Worm (Caenorhabditis elegans): ENCODE results near the gene F52D10.4.
A peak's percentile ranks its signal among the peaks of the same experiment; 100 is the strongest.

The F52D10.4 gene

ce11 chrX:11645517-11645916 is 28.2 kb downstream of the F52D10.4 start (continued):
- TF ChIP-seq gei-8 (GFP tag; optimal IDR thresholded peaks at IDR 0.05) (no peak), lir-3 (tag; optimal IDR thresholded peaks at IDR 0.05) (peak; percentile 56), dve-1 (tag; optimal IDR thresholded peaks at IDR 0.05; ENCODE audit: insufficient read depth) (peak; percentile 31), nhr-102 (tag; optimal IDR thresholded peaks at IDR 0.05) (peak; percentile 54)

- TF ChIP-seq lin-39 (tag; optimal IDR thresholded peaks at IDR 0.05) (no peak), ctbp-1 (GFP tag; IDR thresholded peaks at IDR 0.05) (no peak), dpl-1 (GFP tag; optimal IDR thresholded peaks at IDR 0.05) (no peak), aha-1 (tag) (peak; percentile 67)
Observed at ce11 chrX:11647165-11647564, 29.9 kb downstream of the F52D10.4 start, which contains the start of gene T04F8.8. TSS of gene T04F8.8 (plus strand) at chrX:11647465.

ce11 chrX:11650751-11651150 is 33.5 kb downstream of the F52D10.4 start, which contains the start of gene cutl-11:
TSS of gene cutl-11 (minus strand) at chrX:11650851.
- TF ChIP-seq ceh-28 (tag; optimal IDR thresholded peaks at IDR 0.05) = no peak
- no peak for TF ChIP-seq mxl-2 (GFP tag; conservative IDR thresholded peaks at IDR 0.05)
- TF ChIP-seq attf-4 (tag; optimal IDR thresholded peaks at IDR 0.05) = no peak
- no peak for TF ChIP-seq zip-11 (GFP tag; IDR thresholded peaks at IDR 0.05)
- TF ChIP-seq mep-1 (tag; optimal IDR thresholded peaks at IDR 0.05) = no peak
- TF ChIP-seq mes-2 (tag; optimal IDR thresholded peaks at IDR 0.05; ENCODE audit: poor library complexity, severe bottlenecking) = no peak
- no peak for TF ChIP-seq aly-2 (tag; optimal IDR thresholded peaks at IDR 0.05)
- no peak for TF ChIP-seq unc-39 (tag; optimal IDR thresholded peaks at IDR 0.05)

ce11 chrX:11656519-11657006 is 39.3 kb downstream of the F52D10.4 start, which contains the start of gene T04F8.2:
TSS of gene T04F8.2 (minus strand) at chrX:11656569.
- no peak for TF ChIP-seq ceh-44 (GFP tag; IDR thresholded peaks at IDR 0.05)
- TF ChIP-seq Y48G9A.11 (GFP tag; IDR thresholded peaks at IDR 0.05) = no peak
- TF ChIP-seq R02D3.7 (tag; optimal IDR thresholded peaks at IDR 0.05) = no peak
- TF ChIP-seq ama-1 (optimal IDR thresholded peaks at IDR 0.05) = no peak
- no peak for TF ChIP-seq daf-12 (tag; optimal IDR thresholded peaks at IDR 0.05)
- TF ChIP-seq ztf-11 (tag; optimal IDR thresholded peaks at IDR 0.05) = no peak
- TF ChIP-seq madf-9 (GFP tag; conservative IDR thresholded peaks at IDR 0.05) = no peak
- peak; percentile 22 to 34 for TF ChIP-seq mdl-1 (tag; optimal IDR thresholded peaks at IDR 0.05)
- no peak for TF ChIP-seq ceh-62 (tag; optimal IDR thresholded peaks at IDR 0.05)
- no peak for TF ChIP-seq F26F4.8 (GFP tag; conservative IDR thresholded peaks at IDR 0.05)
- no peak for TF ChIP-seq arid-1 (GFP tag; conservative IDR thresholded peaks at IDR 0.05)
- no peak for TF ChIP-seq ZK546.5 (tag; optimal IDR thresholded peaks at IDR 0.05)
- TF ChIP-seq Y105C5A.15 (GFP tag; IDR thresholded peaks at IDR 0.05) = no peak
- peak; percentile 48 for TF ChIP-seq T20F7.1 (GFP tag; optimal IDR thresholded peaks at IDR 0.05)
- no peak for TF ChIP-seq nhr-111 (GFP tag; optimal IDR thresholded peaks at IDR 0.05)
- TF ChIP-seq F44E2.7 (GFP tag; IDR thresholded peaks at IDR 0.05) = no peak
- peak; percentile 90 for TF ChIP-seq dve-1 (tag; optimal IDR thresholded peaks at IDR 0.05; ENCODE audit: insufficient read depth)
- no peak for TF ChIP-seq dmd-9 (GFP tag; IDR thresholded peaks at IDR 0.05)
- no peak for TF ChIP-seq nhr-102 (tag; optimal IDR thresholded peaks at IDR 0.05)
- no peak for TF ChIP-seq fkh-10 (GFP tag; optimal IDR thresholded peaks at IDR 0.05)
- peak; percentile 55 for TF ChIP-seq ztf-7 (tag; optimal IDR thresholded peaks at IDR 0.05)
- peak; percentile 48 for TF ChIP-seq rbr-2 (tag; optimal IDR thresholded peaks at IDR 0.05)
- peak; percentile 65 for TF ChIP-seq dmd-6 (GFP tag; IDR thresholded peaks at IDR 0.05)
- peak; percentile 84 for TF ChIP-seq mes-2 (tag; optimal IDR thresholded peaks at IDR 0.05; ENCODE audit: poor library complexity, severe bottlenecking)
- TF ChIP-seq hmg-1.1 (GFP tag; IDR thresholded peaks at IDR 0.05) = peak; percentile 60
- TF ChIP-seq unc-130 (GFP tag; optimal IDR thresholded peaks at IDR 0.05) = no peak
- no peak for TF ChIP-seq zfp-2 (tag; optimal IDR thresholded peaks at IDR 0.05)
- no peak for TF ChIP-seq egl-27 (tag; optimal IDR thresholded peaks at IDR 0.05)
- no peak for TF ChIP-seq nhr-10 (tag; optimal IDR thresholded peaks at IDR 0.05)
- TF ChIP-seq unc-62 (GFP tag; optimal IDR thresholded peaks at IDR 0.05 in 1 of 2) = peak in 1 of 2 experiments; percentile 98
- no peak for TF ChIP-seq unc-62 (tag; optimal IDR thresholded peaks at IDR 0.05)
- TF ChIP-seq daf-16 (GFP tag; optimal IDR thresholded peaks at IDR 0.05) = no peak
- no peak for TF ChIP-seq daf-16 (tag; optimal IDR thresholded peaks at IDR 0.05)
- TF ChIP-seq ces-1 (GFP tag; optimal IDR thresholded peaks at IDR 0.05) = no peak
